Worm (Caenorhabditis elegans): Measurements from ENCODE around the gene arrd-17.

Gene arrd-17

ce11 chrIII:13643534-13643933 lies 12.9 kb upstream of the arrd-17 start, which contains the start of the genes drr-2 and set-16 (continued):
- TF ChIP-seq snpc-4 (tag; optimal IDR thresholded peaks at IDR 0.05), result peak; percentile 91
- TF ChIP-seq nhr-237 (tag; optimal IDR thresholded peaks at IDR 0.05), result peak; percentile 96
- peak; percentile 100 for TF ChIP-seq F16B12.6 (tag; optimal IDR thresholded peaks at IDR 0.05)
- peak; percentile 99 for TF ChIP-seq lin-14 (GFP tag; optimal IDR thresholded peaks at IDR 0.05)
- TF ChIP-seq ztf-11 (tag; optimal IDR thresholded peaks at IDR 0.05), result peak in 1 of 2 experiments; percentile 94
- peak; percentile 97 for TF ChIP-seq fkh-10 (GFP tag; optimal IDR thresholded peaks at IDR 0.05)
- TF ChIP-seq lsy-2 (tag; optimal IDR thresholded peaks at IDR 0.05), result peak; percentile 97
- TF ChIP-seq C16A3.4 (tag; optimal IDR thresholded peaks at IDR 0.05), result peak; percentile 98
- peak; percentile 94 for TF ChIP-seq zip-4 (GFP tag; optimal IDR thresholded peaks at IDR 0.05)
- TF ChIP-seq lin-13 (GFP tag; optimal IDR thresholded peaks at IDR 0.05), result peak; percentile 99
- no peak for TF ChIP-seq hlh-17 (GFP tag; optimal IDR thresholded peaks at IDR 0.05; ENCODE audit: borderline replicate concordance)
- TF ChIP-seq egl-27 (tag; optimal IDR thresholded peaks at IDR 0.05), result peak in 1 of 2 experiments; percentile 80
- no peak for TF ChIP-seq tlp-1 (tag; optimal IDR thresholded peaks at IDR 0.05)
- peak; percentile 99 for TF ChIP-seq dsc-1 (tag; optimal IDR thresholded peaks at IDR 0.05)
- TF ChIP-seq mab-9 (GFP tag; IDR thresholded peaks at IDR 0.05), result peak; percentile 98
- peak; percentile 99 for TF ChIP-seq snu-23 (GFP tag; optimal IDR thresholded peaks at IDR 0.05)
- TF ChIP-seq lin-35 (GFP tag; optimal IDR thresholded peaks at IDR 0.05), result peak; percentile 94 to 97
- TF ChIP-seq rnt-1 (tag; optimal IDR thresholded peaks at IDR 0.05), result peak; percentile 98
- peak; percentile 96 for TF ChIP-seq ceh-8 (GFP tag; optimal IDR thresholded peaks at IDR 0.05)
- peak; percentile 94 for TF ChIP-seq sox-4 (tag; optimal IDR thresholded peaks at IDR 0.05)
- TF ChIP-seq elt-2 (tag; optimal IDR thresholded peaks at IDR 0.05), result peak; percentile 98
- TF ChIP-seq ceh-90 (tag; optimal IDR thresholded peaks at IDR 0.05), result peak; percentile 45
- peak; percentile 95 for TF ChIP-seq C04F5.9 (tag; optimal IDR thresholded peaks at IDR 0.05)
- peak; percentile 99 for TF ChIP-seq nhr-19 (GFP tag; conservative IDR thresholded peaks at IDR 0.05)
- TF ChIP-seq sup-37 (GFP tag; optimal IDR thresholded peaks at IDR 0.05), result peak; percentile 96
- TF ChIP-seq efl-1 (optimal IDR thresholded peaks at IDR 0.05), result peak; percentile 95 to 96
- TF ChIP-seq efl-1 (GFP tag; optimal IDR thresholded peaks at IDR 0.05 in 1 of 2), result peak; percentile 89 to 99
- TF ChIP-seq nhr-47 (tag; optimal IDR thresholded peaks at IDR 0.05), result peak; percentile 99
- TF ChIP-seq lir-3 (tag; optimal IDR thresholded peaks at IDR 0.05; ENCODE audit: poor library complexity), result peak; percentile 92
- TF ChIP-seq nhr-12 (tag; optimal IDR thresholded peaks at IDR 0.05), result peak; percentile 60
- peak; percentile 95 for TF ChIP-seq ceh-88 (GFP tag; IDR thresholded peaks at IDR 0.05)
- TF ChIP-seq ztf-4 (tag; optimal IDR thresholded peaks at IDR 0.05), result peak; percentile 98
- TF ChIP-seq nhr-85 (tag), result peak; percentile 100
- TF ChIP-seq unc-98 (GFP tag; IDR thresholded peaks at IDR 0.05), result peak; percentile 95
- peak; percentile 81 for TF ChIP-seq nhr-28 (tag; optimal IDR thresholded peaks at IDR 0.05)
- peak; percentile 92 for TF ChIP-seq lin-39 (tag; optimal IDR thresholded peaks at IDR 0.05)
- peak; percentile 98 for TF ChIP-seq nhr-77 (tag; optimal IDR thresholded peaks at IDR 0.05)
- TF ChIP-seq fkh-8 (tag; optimal IDR thresholded peaks at IDR 0.05), result peak; percentile 99
- TF ChIP-seq nhr-76 (tag; optimal IDR thresholded peaks at IDR 0.05), result peak; percentile 76
- TF ChIP-seq lin-15B (tag; optimal IDR thresholded peaks at IDR 0.05), result peak; percentile 97
- TF ChIP-seq unc-86 (tag; optimal IDR thresholded peaks at IDR 0.05), result peak; percentile 99
- peak; percentile 98 for TF ChIP-seq irx-1 (tag; optimal IDR thresholded peaks at IDR 0.05)
- TF ChIP-seq nhr-90 (tag; optimal IDR thresholded peaks at IDR 0.05; ENCODE audit: poor library complexity), result peak; percentile 99
- peak in 3 of 6 experiments; percentile 94 to 98 (median 95) for TF ChIP-seq elt-3 (tag; optimal IDR thresholded peaks at IDR 0.05)
- TF ChIP-seq nhr-84 (tag; optimal IDR thresholded peaks at IDR 0.05), result peak; percentile 1
- peak; percentile 86 for TF ChIP-seq efl-3 (GFP tag; optimal IDR thresholded peaks at IDR 0.05)
- peak; percentile 55 for TF ChIP-seq unc-30 (tag; optimal IDR thresholded peaks at IDR 0.05)
- TF ChIP-seq nhr-20 (tag; optimal IDR thresholded peaks at IDR 0.05), result peak; percentile 99
- TF ChIP-seq hpl-2 (GFP tag; optimal IDR thresholded peaks at IDR 0.05), result peak; percentile 95
- TF ChIP-seq ets-5 (GFP tag; IDR thresholded peaks at IDR 0.05), result no peak
- no peak for TF ChIP-seq blmp-1 (tag; optimal IDR thresholded peaks at IDR 0.05)
- TF ChIP-seq pax-3 (tag; optimal IDR thresholded peaks at IDR 0.05), result peak; percentile 98
- peak; percentile 85 for TF ChIP-seq mef-2 (tag; optimal IDR thresholded peaks at IDR 0.05)
